Fruit fly (Drosophila melanogaster) whole organism, wandering third instar larva: ENCODE results near the gene CG13471.
A peak's percentile ranks its signal among the peaks of the same experiment; 100 is the strongest.

Source experiments
- Abd-B ChIP-seq: fragments of >200 bp; optimal IDR thresholded peaks from 2 replicates; lab custom pipeline; 2017; ENCODE audit warnings: missing biosample characterization, missing genetic modification characterization
- CG32264 ChIP-seq: fragments of 200-800 bp; sonication (Bioruptor generic); optimal IDR thresholded peaks from 2 replicates; lab custom pipeline; 2016; ENCODE audit warnings: missing biosample characterization, missing genetic modification characterization
- CG9705 ChIP-seq: fragments of 200-800 bp; sonication (Bioruptor generic); optimal IDR thresholded peaks from 2 replicates; lab custom pipeline; 2018; ENCODE audit warnings: missing biosample characterization, mild to moderate bottlenecking, missing genetic modification characterization
- CrebA ChIP-seq: fragments of 200-800 bp; sonication (Bioruptor generic); optimal IDR thresholded peaks from 2 replicates; lab custom pipeline; 2016; ENCODE audit warnings: missing biosample characterization, mild to moderate bottlenecking, missing genetic modification characterization, borderline replicate concordance
- Dfd ChIP-seq: fragments of >200 bp; optimal IDR thresholded peaks from 2 replicates; lab custom pipeline; 2017; ENCODE audit warnings: missing biosample characterization, missing genetic modification characterization
- Dif ChIP-seq: fragments of 200-275, 200-300 bp; sonication (Bioruptor generic); optimal IDR thresholded peaks from 2 replicates; lab custom pipeline; 2018; ENCODE audit warnings: missing biosample characterization, missing genetic modification characterization; ENCODE audit not compliant: partially characterized antibody
- GATAd ChIP-seq: sonication (Bioruptor generic); optimal IDR thresholded peaks from 2 replicates; lab custom pipeline; 2016; ENCODE audit warnings: missing biosample characterization, missing genetic modification characterization
- HLH106 ChIP-seq: fragments of 200-800 bp; optimal IDR thresholded peaks from 3 replicates; lab custom pipeline; 2019; ENCODE audit warnings: missing biosample characterization, mild to moderate bottlenecking, missing genetic modification characterization, moderate library complexity
- Hnf4 ChIP-seq: fragments of 200-800 bp; sonication (Bioruptor generic); optimal IDR thresholded peaks from 2 replicates; lab custom pipeline; 2016; ENCODE audit warnings: missing biosample characterization, mild to moderate bottlenecking, missing genetic modification characterization
- Hr83 ChIP-seq: fragments of 200-300 bp; sonication (Bioruptor generic); optimal IDR thresholded peaks from 2 replicates; lab custom pipeline; 2016; ENCODE audit warnings: missing biosample characterization, mild to moderate bottlenecking, missing genetic modification characterization, moderate library complexity; ENCODE audit not compliant: poor library complexity, severe bottlenecking
- Jra ChIP-seq: sonication (Bioruptor generic); optimal IDR thresholded peaks from 2 replicates; lab custom pipeline; 2016; ENCODE audit warnings: missing biosample characterization, missing genetic modification characterization
- Mio ChIP-seq: sonication (Bioruptor generic); optimal IDR thresholded peaks from 2 replicates; lab custom pipeline; 2016; ENCODE audit warnings: missing biosample characterization, missing genetic modification characterization
- OdsH ChIP-seq: fragments of 200-800 bp; sonication (Bioruptor generic); optimal IDR thresholded peaks from 2 replicates; lab custom pipeline; 2016; ENCODE audit warnings: missing biosample characterization, mild to moderate bottlenecking, missing genetic modification characterization
- Rel ChIP-seq, 2 experiments: fragments of 200-800 bp; sonication (Bioruptor generic) in 1 of 2; optimal IDR thresholded peaks; 2 replicates in 1 of 2; 3 replicates in 1 of 2; lab custom pipeline; 2016 to 2019; ENCODE audit warnings: mild to moderate bottlenecking in 2 of 2, missing biosample characterization in 2 of 2, missing genetic modification characterization in 2 of 2, moderate library complexity in 1 of 2
- Sp1 ChIP-seq: fragments of 200-800 bp; sonication (Bioruptor generic); optimal IDR thresholded peaks from 3 replicates; lab custom pipeline; 2019; ENCODE audit warnings: missing biosample characterization, mild to moderate bottlenecking, missing genetic modification characterization, moderate library complexity
- Vsx2 ChIP-seq: fragments of 200-300, 225-300 bp; sonication (Bioruptor generic); optimal IDR thresholded peaks from 2 replicates; lab custom pipeline; 2018; ENCODE audit warnings: missing biosample characterization, missing genetic modification characterization; ENCODE audit not compliant: partially characterized antibody
- br ChIP-seq: fragments of 200-800 bp; sonication (Bioruptor generic); optimal IDR thresholded peaks from 2 replicates; lab custom pipeline; 2016; ENCODE audit warnings: missing biosample characterization, missing genetic modification characterization
- brk ChIP-seq: fragments of 200-800 bp; sonication (Bioruptor generic); optimal IDR thresholded peaks from 2 replicates; lab custom pipeline; 2016; ENCODE audit warnings: missing biosample characterization, mild to moderate bottlenecking, missing genetic modification characterization
- dl ChIP-seq, 2 experiments: fragments of 175-275, 200-275 bp in 1 of 2; fragments of 200-275 bp in 1 of 2; sonication (Bioruptor generic); optimal IDR thresholded peaks; lab custom pipeline; 2018; ENCODE audit warnings: mild to moderate bottlenecking in 2 of 2, missing biosample characterization in 2 of 2, missing genetic modification characterization in 2 of 2, moderate library complexity in 2 of 2; ENCODE audit not compliant: partially characterized antibody in 2 of 2, insufficient read depth in 1 of 2
- dmrt93B ChIP-seq: fragments of 200-800 bp; sonication (Bioruptor generic); optimal IDR thresholded peaks from 2 replicates; lab custom pipeline; 2018; ENCODE audit warnings: missing biosample characterization, mild to moderate bottlenecking, missing genetic modification characterization
- dsf ChIP-seq: sonication (Bioruptor generic); optimal IDR thresholded peaks from 2 replicates; lab custom pipeline; 2016; ENCODE audit warnings: missing biosample characterization, missing genetic modification characterization, borderline replicate concordance
- ey ChIP-seq: fragments of 200-800 bp; sonication (Bioruptor generic); optimal IDR thresholded peaks from 2 replicates; lab custom pipeline; 2016; ENCODE audit warnings: missing biosample characterization, missing genetic modification characterization
- foxo ChIP-seq, 2 experiments: fragments of 200-800 bp; sonication (Bioruptor generic); optimal IDR thresholded peaks; 2 replicates in 1 of 2; 3 replicates in 1 of 2; lab custom pipeline; 2016 to 2017; ENCODE audit warnings: missing biosample characterization in 2 of 2, missing genetic modification characterization in 2 of 2
- fru ChIP-seq: fragments of 200-800 bp; sonication (Bioruptor generic); optimal IDR thresholded peaks from 3 replicates; lab custom pipeline; 2016; ENCODE audit warnings: missing biosample characterization, mild to moderate bottlenecking, missing genetic modification characterization
- h ChIP-seq: fragments of 200-800 bp; sonication (Bioruptor generic); optimal IDR thresholded peaks from 3 replicates; lab custom pipeline; 2016; ENCODE audit warnings: missing biosample characterization, mild to moderate bottlenecking, missing genetic modification characterization
- jim ChIP-seq: fragments of 175-275, 200-325 bp; sonication (Bioruptor generic); optimal IDR thresholded peaks from 2 replicates; lab custom pipeline; 2016; ENCODE audit warnings: missing biosample characterization, mild to moderate bottlenecking, missing genetic modification characterization
- lola ChIP-seq: fragments of >200 bp; optimal IDR thresholded peaks from 2 replicates; lab custom pipeline; 2017; ENCODE audit warnings: missing biosample characterization, missing genetic modification characterization
- pan ChIP-seq: fragments of >200 bp; optimal IDR thresholded peaks from 2 replicates; lab custom pipeline; 2017
- psq ChIP-seq: fragments of 200-800 bp; sonication (Bioruptor generic); optimal IDR thresholded peaks from 3 replicates; lab custom pipeline; 2017; ENCODE audit warnings: missing biosample characterization, mild to moderate bottlenecking, missing genetic modification characterization, moderate library complexity
- rgr ChIP-seq: fragments of 200-800 bp; sonication (Bioruptor generic); optimal IDR thresholded peaks from 3 replicates; lab custom pipeline; 2016; ENCODE audit warnings: missing biosample characterization, mild to moderate bottlenecking, missing genetic modification characterization
- sage ChIP-seq: fragments of 200-800 bp; sonication (Bioruptor generic); optimal IDR thresholded peaks from 2 replicates; lab custom pipeline; 2016; ENCODE audit warnings: missing biosample characterization, mild to moderate bottlenecking, missing genetic modification characterization
- sv ChIP-seq: fragments of 200-800 bp; sonication (Bioruptor generic); optimal IDR thresholded peaks from 3 replicates; lab custom pipeline; 2016; ENCODE audit warnings: missing biosample characterization, missing genetic modification characterization
- tai ChIP-seq: sonication (Bioruptor generic); optimal IDR thresholded peaks from 2 replicates; lab custom pipeline; 2016; ENCODE audit warnings: missing biosample characterization, missing genetic modification characterization
- usp ChIP-seq: fragments of >200 bp; optimal IDR thresholded peaks from 2 replicates; lab custom pipeline; 2017; ENCODE audit warnings: missing biosample characterization, missing genetic modification characterization
- woc ChIP-seq: sonication (Bioruptor generic); optimal IDR thresholded peaks from 2 replicates; lab custom pipeline; 2016; ENCODE audit warnings: missing biosample characterization, mild to moderate bottlenecking, missing genetic modification characterization

Gene CG13471

DNA sequence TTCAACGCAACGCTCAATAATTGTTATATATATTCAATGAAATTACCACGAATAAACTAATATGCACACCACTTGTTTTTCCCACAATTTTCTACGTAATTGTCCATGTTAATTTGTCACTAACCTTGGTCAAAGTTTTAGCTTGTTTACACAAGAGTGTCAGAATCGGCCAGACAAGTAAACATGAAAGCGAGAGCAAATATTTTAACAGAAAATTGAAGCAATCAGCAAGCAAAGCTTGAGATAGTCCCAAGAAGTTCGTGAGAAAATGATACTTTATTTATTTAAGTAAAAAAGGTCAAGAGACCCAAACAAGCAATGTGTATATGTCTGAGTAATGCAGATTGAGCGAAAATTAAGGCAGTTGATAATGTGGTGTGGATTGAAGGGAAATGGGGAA lies 25.3 kb downstream of the CG13471 start (continued):
- TF ChIP-seq dsf (no peak), jim (peak; percentile 37), usp (GFP tag; lab: Kevin White, UChicago) (no peak), tai (peak; percentile 70), CrebA (no peak), OdsH (GFP tag; lab: Kevin White, UChicago) (peak; percentile 38), brk (peak; percentile 7), ey (GFP tag; lab: Kevin White, UChicago) (peak; percentile 47)

DNA sequence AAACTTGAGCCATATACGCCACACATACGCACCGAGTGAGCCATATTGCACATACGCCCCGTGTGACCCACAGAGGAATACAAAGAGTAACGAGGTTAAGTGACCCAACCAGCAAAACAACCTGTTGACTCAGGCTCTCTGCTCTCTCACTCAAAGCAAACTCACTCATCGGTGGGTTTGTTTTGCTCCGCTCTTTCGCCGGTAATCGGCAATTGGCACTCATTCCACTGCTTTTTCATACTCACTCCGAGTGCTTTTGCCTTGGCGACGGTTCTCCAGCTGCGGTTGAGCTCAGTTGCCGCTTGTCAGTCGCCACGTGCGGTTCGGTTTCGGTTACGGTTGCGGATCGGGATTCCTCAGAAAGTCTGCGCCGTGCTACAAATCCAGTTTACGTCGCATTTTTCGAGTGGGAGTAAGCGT lies 26.8 kb downstream of the CG13471 start:
- TF ChIP-seq sage (GFP tag; lab: Kevin White, UChicago) (no peak), br (GFP tag; lab: Kevin White, UChicago) (no peak), Hnf4 (GFP tag; lab: Kevin White, UChicago) (peak; percentile 41), jim (peak; percentile 9), foxo (GFP tag; optimal IDR thresholded peaks at IDR 0.05; lab: Kevin White, UChicago) (no peak), Rel (GFP tag; optimal IDR thresholded peaks at IDR 0.05; lab: Kevin White, UChicago) (no peak), Rel (tag; optimal IDR thresholded peaks at IDR 0.05; lab: Kevin White, UChicago) (no peak), CG32264 (no peak), Mio (GFP tag; lab: Kevin White, UChicago) (no peak), lola (GFP tag; lab: Kevin White, UChicago) (no peak), pan (lab: Kevin White, UChicago) (no peak), usp (GFP tag; lab: Kevin White, UChicago) (no peak), h (GFP tag; lab: Kevin White, UChicago) (peak; percentile 78), Dfd (GFP tag; lab: Kevin White, UChicago) (no peak), Sp1 (GFP tag; lab: Kevin White, UChicago) (no peak), fru (no peak), psq (GFP tag; lab: Kevin White, UChicago) (peak; percentile 92), Jra (GFP tag; lab: Kevin White, UChicago) (peak; percentile 15), CrebA (no peak), dl (GFP tag; optimal IDR thresholded peaks at IDR 0.05; lab: Kevin White, UChicago; ENCODE audit: insufficient read depth in 1 of 2, partially characterized antibody in 2 of 2) (peak; percentile 3 to 34), Vsx2 (GFP tag; lab: Kevin White, UChicago) (peak; percentile 84), CG9705 (no peak), OdsH (GFP tag; lab: Kevin White, UChicago) (no peak), Dif (GFP tag; lab: Kevin White, UChicago) (peak; percentile 56), GATAd (no peak), dsf (no peak), woc (GFP tag; lab: Kevin White, UChicago) (no peak), Hr83 (GFP tag; lab: Kevin White, UChicago) (peak; percentile 17), dmrt93B (GFP tag; lab: Kevin White, UChicago) (no peak), HLH106 (tag; lab: Kevin White, UChicago) (no peak), tai (no peak), ey (GFP tag; lab: Kevin White, UChicago) (no peak), sv (GFP tag; lab: Kevin White, UChicago) (no peak), rgr (GFP tag; lab: Kevin White, UChicago) (no peak)

DNA sequence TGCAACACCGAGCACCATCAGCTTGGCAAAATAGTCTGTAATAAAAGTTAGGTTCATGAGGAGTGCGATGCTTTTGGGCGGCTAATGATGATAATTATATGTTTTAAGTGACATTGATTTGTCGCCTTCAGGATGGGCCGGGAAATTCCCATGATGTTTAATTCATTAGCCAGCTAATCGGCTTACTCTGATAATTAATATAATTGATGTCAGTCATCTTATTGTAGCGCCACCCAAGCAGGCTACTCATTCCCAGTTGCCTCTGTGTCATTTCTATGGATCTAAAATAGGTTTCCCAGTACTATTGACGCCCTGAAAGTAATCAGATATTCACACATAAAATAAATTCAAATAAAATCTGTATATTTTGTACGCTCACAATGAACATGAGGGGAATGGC lies 28.2 kb downstream of the CG13471 start, which contains the start of gene CG13476:
Gene CG13476 (plus strand): TSS at position 301 of the 400 bp plus-strand sequence.
- TF ChIP-seq Abd-B (GFP tag; lab: Kevin White, UChicago) (no peak), Hr83 (GFP tag; lab: Kevin White, UChicago) (no peak), tai (no peak), OdsH (GFP tag; lab: Kevin White, UChicago) (no peak), lola (GFP tag; lab: Kevin White, UChicago) (no peak), pan (lab: Kevin White, UChicago) (no peak), usp (GFP tag; lab: Kevin White, UChicago) (no peak), brk (no peak), sage (GFP tag; lab: Kevin White, UChicago) (no peak), CG9705 (no peak), CrebA (no peak), Dfd (GFP tag; lab: Kevin White, UChicago) (no peak), foxo (GFP tag; optimal IDR thresholded peaks at IDR 0.05; lab: Kevin White, UChicago) (no peak), ey (GFP tag; lab: Kevin White, UChicago) (no peak), dsf (no peak), dmrt93B (GFP tag; lab: Kevin White, UChicago) (no peak), CG32264 (no peak), fru (no peak), dl (GFP tag; optimal IDR thresholded peaks at IDR 0.05; lab: Kevin White, UChicago; ENCODE audit: insufficient read depth in 1 of 2, partially characterized antibody in 2 of 2) (no peak)
